Worm (Caenorhabditis elegans): ENCODE results near the gene hrg-3.

The hrg-3 gene

DNA sequence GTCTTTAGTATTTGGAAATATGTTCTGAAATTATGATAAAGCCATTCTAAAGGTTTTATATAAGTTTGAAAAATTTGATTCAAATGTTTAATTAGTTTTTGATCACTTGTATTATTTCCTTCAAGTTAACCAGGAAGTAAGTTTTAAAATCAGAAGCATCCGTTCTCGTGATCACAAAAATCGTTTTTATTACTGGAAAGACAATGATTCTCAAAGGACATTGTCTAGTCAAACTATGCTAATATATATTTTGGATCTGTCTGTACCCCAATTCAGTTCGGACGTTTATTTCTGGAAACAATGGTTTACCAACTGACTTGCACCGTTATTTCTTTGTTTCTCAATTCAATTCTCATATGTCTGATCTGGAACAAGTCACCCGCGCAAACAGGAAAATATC is 39.9 kb upstream of the hrg-3 start, which contains the start of gene str-188:
Gene str-188, plus strand, starts transcription at position 301 of the 400 bp plus-strand sequence.
- TF ChIP-seq sma-3 (GFP tag; optimal IDR thresholded peaks at IDR 0.05) (no peak), Y55F3AM.14 (GFP tag; optimal IDR thresholded peaks at IDR 0.05) (no peak), ZK546.5 (tag; optimal IDR thresholded peaks at IDR 0.05) (no peak), nhr-12 (tag; optimal IDR thresholded peaks at IDR 0.05) (no peak), lin-13 (GFP tag; optimal IDR thresholded peaks at IDR 0.05) (no peak), nhr-10 (tag; optimal IDR thresholded peaks at IDR 0.05) (no peak), snpc-4 (tag; optimal IDR thresholded peaks at IDR 0.05) (no peak), ama-1 (optimal IDR thresholded peaks at IDR 0.05) (no peak), R02D3.7 (tag; optimal IDR thresholded peaks at IDR 0.05) (no peak), elt-3 (tag; optimal IDR thresholded peaks at IDR 0.05) (no peak), lsy-2 (tag; optimal IDR thresholded peaks at IDR 0.05) (no peak), dmd-4 (tag; optimal IDR thresholded peaks at IDR 0.05) (no peak), unc-39 (tag; optimal IDR thresholded peaks at IDR 0.05) (no peak), nhr-77 (tag; optimal IDR thresholded peaks at IDR 0.05) (no peak), mab-5 (tag; optimal IDR thresholded peaks at IDR 0.05) (no peak), skn-1 (tag; optimal IDR thresholded peaks at IDR 0.05) (no peak), C34F6.9 (tag; optimal IDR thresholded peaks at IDR 0.05) (no peak)

DNA sequence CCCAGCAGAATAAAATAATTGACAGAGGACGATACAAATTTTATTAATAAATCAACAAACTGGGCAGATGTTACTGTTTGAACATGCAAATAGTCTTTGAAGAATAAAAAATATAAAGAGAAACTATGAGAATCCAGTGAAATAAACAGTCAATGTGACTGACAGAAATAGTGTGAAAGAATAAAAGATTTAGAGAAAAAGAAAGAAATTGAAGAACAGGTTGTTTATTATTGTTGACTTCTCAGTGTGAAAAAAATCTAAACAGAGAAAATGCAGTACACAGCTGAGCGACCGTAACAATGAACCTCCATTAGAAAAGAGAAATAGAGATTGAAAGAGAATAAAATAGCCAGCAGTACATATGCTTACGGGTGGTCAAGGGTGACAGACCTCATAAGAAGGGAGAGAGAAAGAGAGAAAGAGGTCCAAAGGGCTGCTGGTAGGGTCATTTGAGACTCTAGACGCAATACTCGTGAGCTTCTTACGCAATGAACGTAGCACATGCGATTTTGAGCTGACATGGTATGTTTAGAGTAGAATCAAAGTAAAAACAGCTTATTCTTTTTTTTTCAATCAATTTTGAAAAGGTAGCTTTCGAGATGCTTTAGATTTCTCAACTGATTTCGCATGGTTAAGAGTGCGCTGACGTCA is 32.1 kb upstream of the hrg-3 start, which contains the start of gene slcr-46.3:
Gene slcr-46.3, minus strand, starts transcription at position 86 of the 651 bp plus-strand sequence.
- peak; percentile 30 for TF ChIP-seq C34F6.9 (tag; optimal IDR thresholded peaks at IDR 0.05)
- no peak for TF ChIP-seq lsy-2 (tag; optimal IDR thresholded peaks at IDR 0.05)
- TF ChIP-seq nhr-129 (tag; optimal IDR thresholded peaks at IDR 0.05) = peak; percentile 8

DNA sequence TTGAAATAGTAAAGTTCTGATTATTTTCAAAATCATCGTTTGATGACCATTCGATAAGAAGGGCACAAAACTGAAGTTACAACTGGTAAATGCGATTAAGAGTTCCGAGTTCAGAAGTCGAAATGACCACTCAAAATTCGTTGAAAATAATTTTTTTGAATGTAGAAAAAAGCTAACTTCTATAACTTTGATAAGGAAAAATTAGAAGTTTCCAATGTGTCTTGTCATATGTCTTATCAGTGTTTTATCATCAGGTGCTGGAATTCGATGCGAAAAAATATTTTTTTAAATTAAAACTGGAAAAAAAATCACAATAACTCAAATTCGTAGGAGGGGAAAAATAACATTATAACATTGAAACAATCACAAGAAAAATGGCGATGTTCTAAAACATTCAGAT is 30.5 kb upstream of the hrg-3 start:
- TF ChIP-seq ztf-1 (GFP tag; conservative IDR thresholded peaks at IDR 0.05) = no peak
- TF ChIP-seq fos-1 (tag; optimal IDR thresholded peaks at IDR 0.05) = peak; percentile 55

DNA sequence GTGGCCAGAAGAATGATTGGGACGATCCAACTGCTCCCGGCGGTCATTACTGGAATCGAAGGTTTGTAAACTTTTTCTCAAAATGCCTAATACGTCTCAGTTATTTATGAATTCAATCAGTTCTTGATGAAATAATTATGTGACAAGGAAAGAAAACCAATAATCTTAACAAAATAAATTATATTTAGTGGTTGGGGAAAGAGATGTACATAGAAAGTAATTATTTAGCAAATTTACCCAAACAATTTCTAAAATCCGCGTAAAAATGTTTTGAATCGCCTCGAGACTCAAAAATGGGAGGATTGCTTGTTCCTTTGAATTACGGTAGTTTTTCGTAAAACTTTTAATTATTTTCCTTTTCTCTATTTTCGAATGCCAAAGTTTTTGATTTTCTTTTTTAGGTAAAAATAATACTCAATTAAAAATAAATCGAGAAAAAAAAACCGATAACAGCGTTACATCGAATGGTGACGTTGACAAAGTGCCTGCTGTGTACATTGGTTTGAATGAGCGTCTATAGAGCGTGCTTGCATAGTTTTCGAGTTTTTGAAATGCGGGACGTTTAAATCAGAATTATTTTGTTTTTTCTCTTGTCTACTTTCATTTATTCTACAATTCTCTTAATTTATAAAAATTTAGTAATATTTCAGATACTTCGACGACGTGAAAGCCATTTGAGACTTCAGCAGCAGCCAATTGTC is 26.7 kb upstream of the hrg-3 start, which contains the start of the genes aagr-3 and drap-1:
Gene aagr-3, minus strand, starts transcription at position 51 of the 701 bp plus-strand sequence.
Gene drap-1, plus strand, starts transcription at position 645 of the 701 bp plus-strand sequence.
- TF ChIP-seq snpc-4 (tag; optimal IDR thresholded peaks at IDR 0.05) (peak; percentile 42), nhr-11 (tag; optimal IDR thresholded peaks at IDR 0.05) (no peak), elt-1 (tag; optimal IDR thresholded peaks at IDR 0.05) (no peak), C34F6.9 (tag; optimal IDR thresholded peaks at IDR 0.05) (peak; percentile 82), elt-3 (tag; optimal IDR thresholded peaks at IDR 0.05) (no peak), ZK546.5 (tag; optimal IDR thresholded peaks at IDR 0.05) (no peak), mdl-1 (tag; optimal IDR thresholded peaks at IDR 0.05) (no peak), unc-39 (tag; optimal IDR thresholded peaks at IDR 0.05) (no peak), egl-27 (tag; optimal IDR thresholded peaks at IDR 0.05) (no peak), ama-1 (optimal IDR thresholded peaks at IDR 0.05) (peak; percentile 61), ztf-1 (GFP tag; conservative IDR thresholded peaks at IDR 0.05) (no peak), nhr-6 (tag; optimal IDR thresholded peaks at IDR 0.05) (no peak), nhr-77 (tag; optimal IDR thresholded peaks at IDR 0.05) (no peak), gmeb-1 (tag; optimal IDR thresholded peaks at IDR 0.05) (peak; percentile 56), mab-5 (tag; optimal IDR thresholded peaks at IDR 0.05) (peak; percentile 26), unc-62 (GFP tag; optimal IDR thresholded peaks at IDR 0.05) (no peak), peb-1 (tag; optimal IDR thresholded peaks at IDR 0.05) (no peak), ceh-16 (tag; optimal IDR thresholded peaks at IDR 0.05) (no peak), Y55F3AM.14 (GFP tag; optimal IDR thresholded peaks at IDR 0.05) (no peak), crh-2 (tag; optimal IDR thresholded peaks at IDR 0.05) (peak; percentile 90), fos-1 (tag; optimal IDR thresholded peaks at IDR 0.05) (peak; percentile 83), R02D3.7 (tag; optimal IDR thresholded peaks at IDR 0.05) (no peak), nhr-237 (tag; optimal IDR thresholded peaks at IDR 0.05) (no peak), lsy-2 (tag; optimal IDR thresholded peaks at IDR 0.05) (peak in 1 of 2 experiments; percentile 82), nhr-129 (tag; optimal IDR thresholded peaks at IDR 0.05) (peak; percentile 77), sem-4 (tag; optimal IDR thresholded peaks at IDR 0.05) (peak; percentile 61), alr-1 (tag; optimal IDR thresholded peaks at IDR 0.05) (no peak), F13H6.1 (tag; optimal IDR thresholded peaks at IDR 0.05) (peak; percentile 39), nhr-23 (tag; optimal IDR thresholded peaks at IDR 0.05) (no peak), nhr-25 (tag; optimal IDR thresholded peaks at IDR 0.05) (no peak), dmd-4 (tag; optimal IDR thresholded peaks at IDR 0.05) (no peak), lin-39 (tag; optimal IDR thresholded peaks at IDR 0.05) (no peak), aly-2 (tag; optimal IDR thresholded peaks at IDR 0.05) (no peak), ztf-4 (tag; optimal IDR thresholded peaks at IDR 0.05) (peak; percentile 12), skn-1 (tag; optimal IDR thresholded peaks at IDR 0.05) (peak; percentile 25), sma-9 (GFP tag; optimal IDR thresholded peaks at IDR 0.05) (peak; percentile 40), sma-9 (tag; optimal IDR thresholded peaks at IDR 0.05) (no peak), nhr-10 (tag; optimal IDR thresholded peaks at IDR 0.05) (no peak), mbf-1 (tag; optimal IDR thresholded peaks at IDR 0.05) (no peak), nhr-12 (tag; optimal IDR thresholded peaks at IDR 0.05) (no peak), ztf-11 (tag; optimal IDR thresholded peaks at IDR 0.05) (no peak), sma-3 (GFP tag; optimal IDR thresholded peaks at IDR 0.05) (peak; percentile 51), nhr-21 (tag; optimal IDR thresholded peaks at IDR 0.05) (no peak)

All from whole organism, L2 larva.